Worm (Caenorhabditis elegans) whole organism, late embryonic: Measurements from ENCODE around the gene pcp-4.

Experiments
- ceh-6 ChIP-seq: fragments of 200-800 bp; sonication (Bioruptor generic); optimal IDR thresholded peaks from 2 replicates; lab custom pipeline; 2018; ENCODE audit warnings: mild to moderate bottlenecking, missing genetic modification characterization, missing compliant biosample characterization
- dmd-4 ChIP-seq: sonication (generic microtip); optimal IDR thresholded peaks from 2 replicates; lab custom pipeline; 2016; ENCODE audit warnings: borderline replicate concordance, missing genetic modification characterization, missing compliant biosample characterization
- dve-1 ChIP-seq: sonication (generic microtip); optimal IDR thresholded peaks from 2 replicates; lab custom pipeline; 2017; ENCODE audit warnings: antibody characterized with exemption, mild to moderate bottlenecking, missing genetic modification characterization, missing compliant biosample characterization
- pha-2 ChIP-seq: sonication (generic microtip); optimal IDR thresholded peaks from 2 replicates; lab custom pipeline; 2017; ENCODE audit warnings: mild to moderate bottlenecking, missing genetic modification characterization, missing compliant biosample characterization

DNA sequence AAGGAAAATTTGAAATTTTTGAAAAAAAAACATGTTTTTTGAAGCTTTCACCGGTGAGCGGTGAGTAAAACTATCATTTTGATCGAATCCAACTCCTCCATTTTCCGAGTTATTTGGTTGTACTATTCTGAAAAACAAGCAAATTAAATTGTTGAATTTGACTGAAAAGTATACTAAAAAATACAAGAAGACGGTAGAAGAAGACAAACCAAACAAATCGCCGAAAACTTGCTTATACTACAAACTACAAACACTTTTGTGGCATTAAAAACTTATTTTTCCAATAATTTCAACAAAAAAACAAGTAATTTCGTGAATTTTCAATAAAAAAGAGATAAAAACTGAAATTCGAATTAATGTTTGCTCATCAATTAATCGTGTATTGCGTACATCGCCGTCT lies 52.2 kb downstream of the pcp-4 start, which contains the start of gene fbxa-194:
- TF ChIP-seq dve-1: no peak
- no peak for TF ChIP-seq ceh-6 (GFP tag; lab: Kevin White, UChicago)
- no peak for TF ChIP-seq dmd-4 (tag; lab: Kevin White, UChicago)
- TF ChIP-seq pha-2: no peak
